Worm (Caenorhabditis elegans) whole organism, L2 larva: Measurements from ENCODE around the gene C07D10.6.

Experiments used
- ZK546.5 ChIP-seq: sonication (generic microtip); optimal IDR thresholded peaks from 2 replicates; lab custom pipeline; 2017; ENCODE audit warnings: missing biosample characterization, missing genetic modification characterization
- aly-2 ChIP-seq: fragments of 150-350 bp; optimal IDR thresholded peaks from 2 replicates; lab custom pipeline; 2014; ENCODE audit warnings: missing biosample characterization, missing genetic modification characterization
- ama-1 ChIP-seq: fragments of 150-350 bp; optimal IDR thresholded peaks from 2 replicates; lab custom pipeline; 2018; ENCODE audit warnings: inconsistent platforms
- blmp-1 ChIP-seq: sonication (generic microtip); optimal IDR thresholded peaks from 2 replicates; lab custom pipeline; 2017; ENCODE audit warnings: missing genetic modification characterization, mild to moderate bottlenecking, missing compliant biosample characterization, antibody characterized with exemption, moderate library complexity; ENCODE audit not compliant: insufficient read depth
- ceh-82 ChIP-seq: fragments of 150-350 bp; optimal IDR thresholded peaks from 2 replicates; lab custom pipeline; 2014; ENCODE audit warnings: missing biosample characterization, missing genetic modification characterization
- crh-2 ChIP-seq: sonication (generic microtip); optimal IDR thresholded peaks from 2 replicates; lab custom pipeline; 2017; ENCODE audit warnings: missing biosample characterization, missing genetic modification characterization
- dmd-4 ChIP-seq: sonication (generic microtip); optimal IDR thresholded peaks from 2 replicates; lab custom pipeline; 2017; ENCODE audit warnings: missing biosample characterization, missing genetic modification characterization
- elt-1 ChIP-seq: fragments of 150-350 bp; optimal IDR thresholded peaks from 2 replicates; lab custom pipeline; 2014; ENCODE audit warnings: missing biosample characterization, missing genetic modification characterization
- elt-3 ChIP-seq: sonication (generic microtip); optimal IDR thresholded peaks from 2 replicates; lab custom pipeline; 2017; ENCODE audit warnings: missing biosample characterization, missing genetic modification characterization
- fos-1 ChIP-seq: fragments of 150-350 bp; optimal IDR thresholded peaks from 2 replicates; lab custom pipeline; 2014; ENCODE audit warnings: missing biosample characterization, missing genetic modification characterization
- gmeb-1 ChIP-seq: fragments of 150-350 bp; optimal IDR thresholded peaks from 2 replicates; lab custom pipeline; 2014; ENCODE audit warnings: missing biosample characterization, missing genetic modification characterization
- lin-11 ChIP-seq: fragments of 150-350 bp; sonication (generic microtip); optimal IDR thresholded peaks from 2 replicates; lab custom pipeline; 2014; ENCODE audit warnings: missing biosample characterization, missing genetic modification characterization, inconsistent platforms, mixed read lengths
- lin-13 ChIP-seq: fragments of 150-350 bp; optimal IDR thresholded peaks from 2 replicates; lab custom pipeline; 2014; ENCODE audit warnings: missing biosample characterization, missing genetic modification reagents, missing genetic modification characterization
- lsy-2 ChIP-seq, 2 experiments: fragments of 150-350 bp in 1 of 2; sonication (generic microtip) in 1 of 2; optimal IDR thresholded peaks; 2 replicates each; lab custom pipeline; 2014 to 2017; ENCODE audit warnings: missing biosample characterization in 2 of 2, missing genetic modification characterization in 2 of 2
- mbf-1 ChIP-seq: sonication (generic microtip); optimal IDR thresholded peaks from 2 replicates; lab custom pipeline; 2017; ENCODE audit warnings: missing biosample characterization, missing genetic modification characterization
- mdl-1 ChIP-seq, 2 experiments: fragments of 150-350 bp in 1 of 2; sonication (generic microtip) in 1 of 2; optimal IDR thresholded peaks; 2 replicates each; lab custom pipeline; 2017; ENCODE audit warnings: missing biosample characterization in 2 of 2, missing genetic modification characterization in 2 of 2
- nhr-10 ChIP-seq: sonication (generic microtip); optimal IDR thresholded peaks from 2 replicates; lab custom pipeline; 2017; ENCODE audit warnings: missing biosample characterization, missing genetic modification characterization
- nhr-129 ChIP-seq: fragments of 150-350 bp; optimal IDR thresholded peaks from 2 replicates; lab custom pipeline; 2014; ENCODE audit warnings: missing biosample characterization, missing genetic modification characterization
- nhr-23 ChIP-seq: fragments of 150-350 bp; optimal IDR thresholded peaks from 2 replicates; lab custom pipeline; 2014; ENCODE audit warnings: missing biosample characterization, missing genetic modification reagents, missing genetic modification characterization
- nhr-237 ChIP-seq: fragments of 150-350 bp; optimal IDR thresholded peaks from 2 replicates; lab custom pipeline; 2014; ENCODE audit warnings: missing biosample characterization, missing genetic modification characterization
- nhr-25 ChIP-seq: fragments of 150-350 bp; sonication (generic microtip); optimal IDR thresholded peaks from 3 replicates; lab custom pipeline; 2014; ENCODE audit warnings: missing biosample characterization, missing genetic modification characterization
- peb-1 ChIP-seq: fragments of 150-350 bp; optimal IDR thresholded peaks from 2 replicates; lab custom pipeline; 2014; ENCODE audit warnings: missing biosample characterization, missing genetic modification characterization
- sem-4 ChIP-seq: fragments of 150-350 bp; optimal IDR thresholded peaks from 2 replicates; lab custom pipeline; 2014; ENCODE audit warnings: missing biosample characterization, missing genetic modification reagents, missing genetic modification characterization
- sma-3 ChIP-seq: sonication (generic microtip); optimal IDR thresholded peaks from 2 replicates; lab custom pipeline; 2016; ENCODE audit warnings: missing genetic modification reagents, missing genetic modification characterization, missing compliant biosample characterization
- sma-9 ChIP-seq, 2 experiments: fragments of 150-350 bp in 1 of 2; sonication (generic microtip) in 1 of 2; optimal IDR thresholded peaks; 2 replicates each; lab custom pipeline; 2014 to 2016; ENCODE audit warnings: missing genetic modification characterization in 2 of 2, mild to moderate bottlenecking in 1 of 2, missing biosample characterization in 1 of 2, missing compliant biosample characterization in 1 of 2, missing genetic modification reagents in 1 of 2, moderate library complexity in 1 of 2
- unc-55 ChIP-seq: fragments of 150-350 bp; sonication (generic microtip); optimal IDR thresholded peaks from 3 replicates; lab custom pipeline; 2014; ENCODE audit warnings: missing biosample characterization, missing genetic modification reagents, missing genetic modification characterization
- zag-1 ChIP-seq: fragments of 150-350 bp; optimal IDR thresholded peaks from 2 replicates; lab custom pipeline; 2014; ENCODE audit warnings: missing biosample characterization, missing genetic modification characterization
- ztf-11 ChIP-seq: sonication (generic microtip); optimal IDR thresholded peaks from 2 replicates; lab custom pipeline; 2017; ENCODE audit warnings: missing biosample characterization, missing genetic modification characterization
- ztf-4 ChIP-seq: fragments of 150-350 bp; optimal IDR thresholded peaks from 2 replicates; lab custom pipeline; 2014; ENCODE audit warnings: missing biosample characterization, missing genetic modification characterization

Gene C07D10.6

ce11 chrII:7341572-7342303 lies 37.4 kb upstream of the C07D10.6 start:
- TF ChIP-seq peb-1 (tag; lab: Kevin White, UChicago) (no peak), crh-2 (tag; lab: Kevin White, UChicago) (peak; percentile 20), lsy-2 (tag; optimal IDR thresholded peaks at IDR 0.05; lab: Kevin White, UChicago) (peak in 1 of 2 experiments; percentile 16), nhr-25 (tag; lab: Kevin White, UChicago) (peak; percentile 10), nhr-10 (no peak), sma-9 (GFP tag; optimal IDR thresholded peaks at IDR 0.05; lab: Kevin White, UChicago) (peak; percentile 30), sma-9 (tag; optimal IDR thresholded peaks at IDR 0.05; lab: Kevin White, UChicago) (no peak)

ce11 chrII:7342884-7343283 lies 36.2 kb upstream of the C07D10.6 start:
- no peak for TF ChIP-seq peb-1 (tag; lab: Kevin White, UChicago)
- no peak for TF ChIP-seq elt-3 (tag; lab: Kevin White, UChicago)
- TF ChIP-seq unc-55 (GFP tag; lab: Kevin White, UChicago): no peak
- no peak for TF ChIP-seq lsy-2 (tag; optimal IDR thresholded peaks at IDR 0.05; lab: Kevin White, UChicago)
- TF ChIP-seq nhr-23 (tag; lab: Kevin White, UChicago): no peak
- TF ChIP-seq ceh-82 (tag; lab: Kevin White, UChicago): no peak
- TF ChIP-seq sma-9 (GFP tag; optimal IDR thresholded peaks at IDR 0.05; lab: Kevin White, UChicago): peak; percentile 80
- no peak for TF ChIP-seq sma-9 (tag; optimal IDR thresholded peaks at IDR 0.05; lab: Kevin White, UChicago)
- peak; percentile 23 for TF ChIP-seq gmeb-1 (tag; lab: Kevin White, UChicago)
- TF ChIP-seq ztf-11 (tag; lab: Kevin White, UChicago): no peak
- TF ChIP-seq aly-2 (tag; lab: Kevin White, UChicago): no peak
- no peak for TF ChIP-seq dmd-4 (tag; lab: Kevin White, UChicago)
- TF ChIP-seq ztf-4: no peak
- peak; percentile 49 for TF ChIP-seq sma-3 (GFP tag; lab: Kevin White, UChicago)
- peak; percentile 60 for TF ChIP-seq ama-1 (lab: Kevin White, UChicago)
- TF ChIP-seq sem-4 (tag; lab: Kevin White, UChicago): no peak
- peak; percentile 68 for TF ChIP-seq blmp-1 (tag; lab: Kevin White, UChicago)
- no peak for TF ChIP-seq ZK546.5 (tag; lab: Kevin White, UChicago)
- TF ChIP-seq nhr-25 (tag; lab: Kevin White, UChicago): peak; percentile 33
- TF ChIP-seq crh-2 (tag; lab: Kevin White, UChicago): peak; percentile 40
- no peak for TF ChIP-seq lin-11 (tag; lab: Kevin White, UChicago)
- TF ChIP-seq nhr-129 (tag; lab: Kevin White, UChicago): peak; percentile 38
- no peak for TF ChIP-seq zag-1 (tag; lab: Kevin White, UChicago)
- TF ChIP-seq mdl-1 (tag; optimal IDR thresholded peaks at IDR 0.05; lab: Kevin White, UChicago): peak in 1 of 2 experiments; percentile 82

ce11 chrII:7343668-7344067 lies 35.5 kb upstream of the C07D10.6 start:
- TF ChIP-seq mbf-1: no peak
- TF ChIP-seq ztf-11 (tag; lab: Kevin White, UChicago): no peak
- no peak for TF ChIP-seq nhr-23 (tag; lab: Kevin White, UChicago)
- no peak for TF ChIP-seq nhr-237 (tag; lab: Kevin White, UChicago)
- no peak for TF ChIP-seq nhr-129 (tag; lab: Kevin White, UChicago)
- no peak for TF ChIP-seq sma-3 (GFP tag; lab: Kevin White, UChicago)
- no peak for TF ChIP-seq mdl-1 (tag; optimal IDR thresholded peaks at IDR 0.05; lab: Kevin White, UChicago)
- TF ChIP-seq gmeb-1 (tag; lab: Kevin White, UChicago): no peak
- no peak for TF ChIP-seq ztf-4

- TF ChIP-seq crh-2 (tag; lab: Kevin White, UChicago) (peak; percentile 38), fos-1 (tag; lab: Kevin White, UChicago) (no peak)
Observed at ce11 chrII:7345858-7346257, 33.3 kb upstream of the C07D10.6 start.

ce11 chrII:7348063-7348462 lies 31.1 kb upstream of the C07D10.6 start:
- no peak for TF ChIP-seq ztf-11 (tag; lab: Kevin White, UChicago)
- no peak for TF ChIP-seq mbf-1
- TF ChIP-seq sma-3 (GFP tag; lab: Kevin White, UChicago): no peak
- no peak for TF ChIP-seq sem-4 (tag; lab: Kevin White, UChicago)
- no peak for TF ChIP-seq ZK546.5 (tag; lab: Kevin White, UChicago)
- TF ChIP-seq nhr-23 (tag; lab: Kevin White, UChicago): no peak
- TF ChIP-seq mdl-1 (tag; optimal IDR thresholded peaks at IDR 0.05; lab: Kevin White, UChicago): no peak
- no peak for TF ChIP-seq dmd-4 (tag; lab: Kevin White, UChicago)
- TF ChIP-seq zag-1 (tag; lab: Kevin White, UChicago): no peak
- no peak for TF ChIP-seq lin-13
- TF ChIP-seq elt-1 (tag; lab: Kevin White, UChicago): no peak
- no peak for TF ChIP-seq nhr-10
